Worm (Caenorhabditis elegans): ENCODE data around the gene C45G9.14.

ce11 chrIII:5017550-5017949 is 27.3 kb upstream of the C45G9.14 start, which contains the start of gene larp-1:
- TF ChIP-seq nhr-12 (tag; optimal IDR thresholded peaks at IDR 0.05) (no peak), snpc-4 (tag; optimal IDR thresholded peaks at IDR 0.05) (no peak), nhr-237 (tag; optimal IDR thresholded peaks at IDR 0.05) (no peak), nhr-25 (tag; optimal IDR thresholded peaks at IDR 0.05) (no peak), nhr-43 (tag; optimal IDR thresholded peaks at IDR 0.05; ENCODE audit: poor library complexity, severe bottlenecking) (no peak), daf-12 (tag; optimal IDR thresholded peaks at IDR 0.05) (no peak), lsy-12 (tag; optimal IDR thresholded peaks at IDR 0.05) (no peak), nhr-76 (tag; optimal IDR thresholded peaks at IDR 0.05) (no peak), pqm-1 (tag; optimal IDR thresholded peaks at IDR 0.05) (no peak), nhr-11 (tag; optimal IDR thresholded peaks at IDR 0.05) (no peak)
